Worm (Caenorhabditis elegans) whole organism, midembryonic: ENCODE results near the gene srw-91.
"Not testable (repeated sequence)": the region's sequence is repeated elsewhere in the genome, so short reads cannot be mapped to it uniquely, and the experiment has no call there.

Experiments
- T22C8.4 ChIP-seq: fragments of 200-800 bp; sonication (Bioruptor generic); IDR thresholded peaks from 2 replicates; pipeline ENCODE4 v1.3.6; 2022; ENCODE audit warnings: missing genetic modification characterization, missing compliant biosample characterization
- cog-1 ChIP-seq: sonication (generic microtip); optimal IDR thresholded peaks from 2 replicates; lab custom pipeline; 2016; ENCODE audit warnings: missing genetic modification characterization, missing compliant biosample characterization
- flt-1 ChIP-seq: fragments of 200-800 bp; sonication (Bioruptor generic); IDR thresholded peaks from 2 replicates; pipeline ENCODE4 v1.3.6; 2022; ENCODE audit warnings: missing genetic modification characterization, missing compliant biosample characterization
- klf-2 ChIP-seq: fragments of 200-800 bp; sonication (Bioruptor generic); conservative IDR thresholded peaks from 2 replicates; pipeline ENCODE4 v1.3.6; 2022; ENCODE audit warnings: missing genetic modification reagents, missing genetic modification characterization, missing compliant biosample characterization
- med-1 ChIP-seq: sonication (generic microtip); optimal IDR thresholded peaks from 2 replicates; lab custom pipeline; 2017; ENCODE audit warnings: missing genetic modification characterization, mild to moderate bottlenecking, missing compliant biosample characterization, antibody characterized with exemption, missing genetic modification reagents; ENCODE audit not compliant: insufficient read depth
- ref-1 ChIP-seq: fragments of 200-800 bp; sonication (Bioruptor generic); conservative IDR thresholded peaks from 2 replicates; pipeline ENCODE4 v1.3.6; 2022; ENCODE audit warnings: missing genetic modification reagents, missing genetic modification characterization, missing compliant biosample characterization
- tab-1 ChIP-seq: fragments of 200-800 bp; sonication (Bioruptor generic); IDR thresholded peaks from 2 replicates; pipeline ENCODE4 v1.3.6; 2022; ENCODE audit warnings: missing genetic modification characterization, missing compliant biosample characterization
- ztf-23 ChIP-seq: fragments of 200-800 bp; sonication (Bioruptor generic); IDR thresholded peaks from 2 replicates; pipeline ENCODE4 v1.3.6; 2022; ENCODE audit warnings: missing genetic modification reagents, missing genetic modification characterization, missing compliant biosample characterization
- ztf-29 ChIP-seq: fragments of 200-800 bp; sonication (Bioruptor generic); IDR thresholded peaks from 2 replicates; pipeline ENCODE4 v1.3.6; 2022; ENCODE audit warnings: missing genetic modification reagents, missing genetic modification characterization, missing compliant biosample characterization

srw-91 gene

DNA sequence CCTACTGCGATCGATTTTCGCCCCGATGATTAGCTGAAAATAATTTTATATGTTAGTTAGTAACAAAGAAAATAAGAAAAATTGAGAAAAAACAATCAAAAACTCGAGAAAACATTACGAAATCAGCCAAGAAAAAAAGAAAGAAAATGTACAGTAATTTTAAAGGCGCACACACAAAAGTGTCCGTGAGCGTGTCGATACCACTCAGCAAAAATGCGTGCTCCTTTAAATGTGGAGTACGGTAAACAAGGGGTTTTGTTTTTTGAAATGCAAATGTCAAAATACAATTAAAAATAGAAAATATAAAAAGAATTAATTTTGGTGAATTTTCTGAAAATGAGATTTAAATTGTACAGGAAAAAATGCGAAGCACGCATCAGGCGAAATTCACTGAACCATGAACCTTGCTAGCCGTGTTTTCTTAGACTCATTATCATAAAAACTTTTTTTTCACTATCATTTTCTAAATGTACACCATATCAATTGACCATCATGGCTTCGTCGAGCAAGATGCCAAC is 21.0 kb upstream of the srw-91 start, which contains the start of gene srw-90:
TSS of gene srw-90 (plus strand) at position 468 of the 518 bp plus-strand sequence.
- TF ChIP-seq tab-1 (GFP tag; lab: Robert Waterston, UW) (no peak), ref-1 (GFP tag; lab: Robert Waterston, UW) (no peak), cog-1 (tag; lab: Kevin White, UChicago) (no peak), flt-1 (GFP tag; lab: Robert Waterston, UW) (no peak), T22C8.4 (GFP tag; lab: Robert Waterston, UW) (no peak), ztf-29 (GFP tag; lab: Robert Waterston, UW) (no peak), med-1 (no peak), klf-2 (GFP tag; lab: Robert Waterston, UW) (no peak), ztf-23 (GFP tag; lab: Robert Waterston, UW) (no peak)

DNA sequence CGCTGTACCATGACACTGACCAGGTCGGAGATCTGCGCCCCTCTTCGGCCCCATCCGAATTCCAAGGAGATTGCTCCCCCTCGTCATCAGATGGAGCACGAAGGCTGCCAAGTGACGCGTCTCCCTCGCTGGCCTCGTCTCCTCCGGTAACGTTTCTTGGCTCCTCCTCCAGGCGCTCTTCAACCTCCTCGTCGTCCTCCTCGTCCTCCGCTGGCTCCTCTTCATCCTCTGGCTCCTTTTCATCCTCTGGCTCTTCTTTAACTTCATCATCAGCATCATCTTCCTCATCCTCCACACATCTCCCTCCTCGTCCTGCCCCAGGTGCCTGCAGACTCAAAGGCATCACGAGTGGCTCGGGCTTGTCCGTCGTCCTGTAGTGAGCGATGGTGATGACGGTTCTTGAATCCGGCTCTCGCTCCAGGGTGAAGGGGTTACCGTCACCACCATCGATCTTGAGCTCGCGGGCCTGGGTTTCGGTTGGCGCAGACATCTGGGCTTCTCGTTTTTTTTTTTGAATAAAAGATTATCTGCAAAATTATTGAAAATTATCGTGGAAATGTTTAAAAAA is 18.6 kb upstream of the srw-91 start:
- TF ChIP-seq ref-1 (GFP tag; lab: Robert Waterston, UW), result no peak
- peak; percentile 59; the same call in 1 of the 2 replicates for TF ChIP-seq tab-1 (GFP tag; lab: Robert Waterston, UW)
- no peak for TF ChIP-seq ztf-29 (GFP tag; lab: Robert Waterston, UW)

DNA sequence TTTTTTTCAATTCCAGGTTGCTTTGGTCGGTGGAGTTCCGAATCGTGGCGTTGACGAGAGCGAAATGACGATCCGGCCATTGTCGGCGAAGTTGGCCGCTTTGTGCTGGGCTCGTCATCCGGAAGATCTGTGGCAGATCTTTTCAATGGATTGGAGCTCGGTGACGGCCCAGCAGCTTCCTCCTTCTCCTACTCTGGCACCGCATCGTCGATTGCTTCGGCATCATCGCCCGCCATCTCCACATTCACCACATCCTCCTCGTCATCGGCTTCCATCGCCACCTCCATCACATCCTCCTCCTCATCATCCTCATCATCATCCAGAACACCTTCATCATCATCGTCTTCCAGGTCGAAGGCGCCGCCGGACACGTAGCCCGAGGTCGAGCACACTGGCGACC is 17.7 kb upstream of the srw-91 start:
- no peak for TF ChIP-seq tab-1 (GFP tag; lab: Robert Waterston, UW)
- TF ChIP-seq cog-1 (tag; lab: Kevin White, UChicago), result no peak
- TF ChIP-seq med-1, result no peak
- TF ChIP-seq ref-1 (GFP tag; lab: Robert Waterston, UW), result no peak
- no peak for TF ChIP-seq ztf-23 (GFP tag; lab: Robert Waterston, UW)
- TF ChIP-seq ztf-29 (GFP tag; lab: Robert Waterston, UW), result no peak

DNA sequence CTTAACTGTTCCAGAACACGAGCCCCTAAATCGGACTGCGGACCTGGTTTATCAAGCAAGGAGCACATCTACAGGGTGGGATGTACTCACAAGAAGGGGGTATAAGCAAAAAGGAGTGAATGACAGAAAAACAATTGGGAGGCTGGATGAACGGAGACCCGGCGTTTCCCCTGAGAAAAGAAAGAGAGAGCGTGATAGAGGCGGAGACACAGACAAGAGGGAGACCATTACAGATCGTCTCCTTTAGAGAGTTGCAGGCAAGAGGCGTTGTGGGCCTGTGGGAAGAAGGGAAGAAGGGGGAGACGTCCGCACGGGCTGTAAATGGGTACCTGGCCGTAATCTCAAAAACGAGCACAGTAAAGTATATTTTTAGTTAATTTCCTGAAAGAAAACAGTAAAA is 13.2 kb upstream of the srw-91 start, which contains the start of gene Y46H3C.7:
TSS of gene Y46H3C.7 (minus strand) at position 147 of the 400 bp plus-strand sequence.
- TF ChIP-seq ztf-29 (GFP tag; lab: Robert Waterston, UW); flt-1 (GFP tag; lab: Robert Waterston, UW); med-1: not testable (repeated sequence)

DNA sequence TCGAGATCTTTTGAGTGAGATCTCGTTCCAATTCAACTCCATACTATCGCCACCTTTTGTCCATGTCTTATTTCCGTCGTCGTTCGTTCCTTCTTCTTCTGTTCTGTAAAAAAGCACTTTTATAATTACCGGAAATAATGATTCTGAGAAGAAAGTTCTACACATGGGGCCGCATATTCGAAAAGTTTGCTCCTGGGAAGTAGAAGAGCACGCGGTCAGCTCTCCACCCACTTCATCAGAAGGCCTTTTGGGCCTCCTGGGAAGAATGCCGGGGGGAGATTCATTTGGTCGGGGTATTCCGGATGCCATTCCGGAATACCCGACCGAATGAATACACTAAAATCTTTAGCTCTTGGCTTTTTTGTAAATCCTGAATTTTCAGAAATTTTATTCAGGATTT is 11.8 kb upstream of the srw-91 start, which contains the start of gene Y46H3C.5:
TSS of gene Y46H3C.5 (minus strand) at position 2 of the 400 bp plus-strand sequence.
- TF ChIP-seq klf-2, T22C8.4, ref-1 (GFP tag; lab: Robert Waterston, UW): not testable (repeated sequence)

DNA sequence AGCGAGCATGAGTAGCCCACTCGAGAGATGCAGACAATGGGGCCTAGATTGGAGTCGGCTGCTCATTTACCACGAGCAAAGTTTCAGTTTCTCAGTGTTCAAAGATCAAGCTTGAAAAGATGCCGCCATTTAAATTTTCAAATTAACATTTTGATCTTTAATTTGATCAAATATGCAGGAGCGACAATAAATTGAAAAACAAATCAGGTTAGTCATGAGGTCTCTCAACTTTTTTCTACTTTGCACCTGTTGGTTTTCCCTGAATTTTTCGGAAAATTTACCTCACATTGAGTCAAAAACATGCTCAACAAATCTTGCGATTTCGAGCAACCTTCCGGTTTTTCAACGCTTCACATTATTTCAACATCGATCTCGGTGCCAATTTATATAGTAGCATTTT is 4.7 kb upstream of the srw-91 start, which contains the start of gene srh-5:
TSS of gene srh-5 (plus strand) at position 301 of the 400 bp plus-strand sequence.
- TF ChIP-seq ztf-29 (GFP tag; lab: Robert Waterston, UW), result no peak
- TF ChIP-seq T22C8.4 (GFP tag; lab: Robert Waterston, UW), result no peak
- TF ChIP-seq cog-1 (tag; lab: Kevin White, UChicago), result no peak
- TF ChIP-seq klf-2 (GFP tag; lab: Robert Waterston, UW), result no peak
- no peak for TF ChIP-seq ref-1 (GFP tag; lab: Robert Waterston, UW)
- no peak for TF ChIP-seq tab-1 (GFP tag; lab: Robert Waterston, UW)
- no peak for TF ChIP-seq ztf-23 (GFP tag; lab: Robert Waterston, UW)
- TF ChIP-seq flt-1 (GFP tag; lab: Robert Waterston, UW), result no peak
- TF ChIP-seq med-1, result no peak

DNA sequence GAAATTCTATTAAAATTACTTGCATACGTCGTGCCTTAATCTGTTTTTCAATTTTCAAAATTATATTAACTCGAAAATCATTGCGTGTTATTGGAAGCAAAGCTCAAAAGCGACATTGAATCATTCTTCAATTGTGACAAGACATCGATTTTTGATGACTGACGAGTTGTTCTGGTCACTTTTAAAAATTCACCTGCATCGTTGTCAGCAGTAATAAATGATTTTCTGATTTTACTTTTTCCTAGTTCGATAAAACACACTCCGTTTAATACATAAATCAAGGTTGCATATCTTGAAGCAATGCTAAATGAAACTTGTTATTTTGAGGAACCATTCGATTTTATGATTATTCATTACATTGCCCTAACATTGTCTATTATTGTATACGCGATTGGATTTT is 1.6 kb upstream of the srw-91 start, which contains the start of gene srh-3:
TSS of gene srh-3 (plus strand) at position 301 of the 400 bp plus-strand sequence.
- no peak for TF ChIP-seq cog-1 (tag; lab: Kevin White, UChicago)
- TF ChIP-seq klf-2 (GFP tag; lab: Robert Waterston, UW), result no peak
- TF ChIP-seq T22C8.4 (GFP tag; lab: Robert Waterston, UW), result no peak
- TF ChIP-seq flt-1 (GFP tag; lab: Robert Waterston, UW), result no peak
- TF ChIP-seq ztf-23 (GFP tag; lab: Robert Waterston, UW), result no peak
- TF ChIP-seq med-1, result no peak

DNA sequence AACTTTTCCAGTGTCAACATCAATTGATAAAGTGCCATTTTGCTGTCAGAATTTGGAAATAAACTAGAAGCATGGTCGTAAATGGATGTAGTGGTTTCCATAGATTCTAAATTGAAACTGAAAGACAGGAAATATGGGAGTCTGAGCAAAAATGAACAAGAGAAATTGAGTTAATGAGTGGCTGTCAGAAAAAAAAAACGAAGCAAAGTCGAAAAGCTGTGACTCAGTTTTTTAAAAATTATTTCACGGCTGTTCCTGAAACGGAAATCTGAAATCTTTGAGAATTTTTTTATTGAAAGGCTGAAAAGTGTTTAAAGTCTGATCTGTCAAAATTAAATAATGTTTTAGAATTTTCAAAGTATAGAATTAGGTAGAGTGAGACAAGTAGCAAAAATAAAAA is 2.4 kb downstream of the srw-91 start, which contains the start of gene srw-98:
TSS of gene srw-98 (minus strand) at position 101 of the 400 bp plus-strand sequence.
- TF ChIP-seq ztf-23 (GFP tag; lab: Robert Waterston, UW), result no peak
- no peak for TF ChIP-seq tab-1 (GFP tag; lab: Robert Waterston, UW)
- TF ChIP-seq T22C8.4 (GFP tag; lab: Robert Waterston, UW), result no peak
- TF ChIP-seq klf-2 (GFP tag; lab: Robert Waterston, UW), result no peak
- TF ChIP-seq ref-1 (GFP tag; lab: Robert Waterston, UW), result no peak
- no peak for TF ChIP-seq ztf-29 (GFP tag; lab: Robert Waterston, UW)

DNA sequence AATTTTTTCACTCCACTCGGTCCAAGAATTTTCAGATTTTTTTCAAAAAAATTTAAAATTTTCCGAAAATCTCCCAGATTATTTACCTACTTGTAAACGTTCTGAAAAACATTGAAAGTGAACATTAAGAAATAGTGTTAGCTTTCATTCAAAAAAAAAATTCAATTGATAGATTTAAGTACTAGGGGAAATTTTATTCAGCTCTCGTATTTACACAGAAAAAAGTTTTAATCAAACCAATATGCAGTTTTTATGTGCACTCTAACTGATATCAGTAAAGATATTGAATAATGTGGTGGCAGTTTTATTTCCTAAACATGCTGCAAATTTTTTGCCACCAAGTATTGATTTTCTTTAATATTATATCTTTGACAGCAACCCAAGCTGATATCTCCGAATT is 12.5 kb downstream of the srw-91 start, which contains the start of gene irld-42:
TSS of gene irld-42 (plus strand) at position 301 of the 400 bp plus-strand sequence.
- TF ChIP-seq klf-2 (GFP tag; lab: Robert Waterston, UW), result no peak
- no peak for TF ChIP-seq med-1
- no peak for TF ChIP-seq T22C8.4 (GFP tag; lab: Robert Waterston, UW)
- TF ChIP-seq ztf-29 (GFP tag; lab: Robert Waterston, UW), result no peak
- TF ChIP-seq flt-1 (GFP tag; lab: Robert Waterston, UW), result no peak
- TF ChIP-seq ztf-23 (GFP tag; lab: Robert Waterston, UW), result no peak
- TF ChIP-seq ref-1 (GFP tag; lab: Robert Waterston, UW), result no peak
- TF ChIP-seq tab-1 (GFP tag; lab: Robert Waterston, UW), result no peak
- TF ChIP-seq cog-1 (tag; lab: Kevin White, UChicago), result no peak

DNA sequence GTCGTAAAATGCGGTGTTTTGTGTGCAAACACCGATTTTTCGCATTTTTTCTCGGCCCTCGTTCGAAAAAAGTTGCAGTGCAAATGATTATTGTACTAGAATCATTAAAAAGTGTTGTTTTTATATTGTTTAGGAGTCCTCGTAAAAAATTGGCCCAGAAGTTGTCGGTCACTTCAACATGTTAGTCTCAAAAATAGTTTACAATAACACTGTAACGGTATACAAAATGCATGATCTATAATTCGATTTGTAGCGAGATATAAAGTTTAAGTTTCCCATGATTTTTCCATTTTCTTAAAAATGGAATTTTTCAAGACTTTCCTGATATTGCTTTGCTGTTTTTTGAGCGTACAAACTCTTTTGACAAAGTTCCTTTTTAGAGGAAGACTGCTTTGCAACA is 13.8 kb downstream of the srw-91 start, which contains the start of gene K04F1.8:
TSS of gene K04F1.8 (plus strand) at position 301 of the 400 bp plus-strand sequence.
- TF ChIP-seq flt-1 (GFP tag; lab: Robert Waterston, UW) (no peak), T22C8.4 (GFP tag; lab: Robert Waterston, UW) (no peak), tab-1 (GFP tag; lab: Robert Waterston, UW) (no peak), ztf-23 (GFP tag; lab: Robert Waterston, UW) (no peak), ref-1 (GFP tag; lab: Robert Waterston, UW) (no peak), klf-2 (GFP tag; lab: Robert Waterston, UW) (no peak), cog-1 (tag; lab: Kevin White, UChicago) (no peak), ztf-29 (GFP tag; lab: Robert Waterston, UW) (no peak), med-1 (no peak)
